Worm (Caenorhabditis elegans) whole organism, young adult: ENCODE measurements around the gene Y46G5A.47.

ENCODE experiments used
- bed-1 ChIP-seq: fragments of 200-800 bp; sonication (Bioruptor generic); IDR thresholded peaks from 2 replicates; pipeline ENCODE4 v1.3.6; 2022; ENCODE audit warnings: missing genetic modification reagents, missing genetic modification characterization, missing compliant biosample characterization
- ceh-27 ChIP-seq: fragments of 200-800 bp; sonication (Bioruptor generic); optimal IDR thresholded peaks from 2 replicates; lab custom pipeline; 2018; ENCODE audit warnings: mild to moderate bottlenecking, missing genetic modification characterization, moderate library complexity, missing compliant biosample characterization
- fkh-3 ChIP-seq: sonication (generic microtip); optimal IDR thresholded peaks from 2 replicates; lab custom pipeline; 2016; ENCODE audit warnings: mild to moderate bottlenecking, missing genetic modification characterization, missing compliant biosample characterization
- gei-17 ChIP-seq: fragments of 200-800 bp; sonication (Bioruptor generic); optimal IDR thresholded peaks from 2 replicates; lab custom pipeline; 2018; ENCODE audit warnings: mild to moderate bottlenecking, missing genetic modification characterization, missing compliant biosample characterization

DNA sequence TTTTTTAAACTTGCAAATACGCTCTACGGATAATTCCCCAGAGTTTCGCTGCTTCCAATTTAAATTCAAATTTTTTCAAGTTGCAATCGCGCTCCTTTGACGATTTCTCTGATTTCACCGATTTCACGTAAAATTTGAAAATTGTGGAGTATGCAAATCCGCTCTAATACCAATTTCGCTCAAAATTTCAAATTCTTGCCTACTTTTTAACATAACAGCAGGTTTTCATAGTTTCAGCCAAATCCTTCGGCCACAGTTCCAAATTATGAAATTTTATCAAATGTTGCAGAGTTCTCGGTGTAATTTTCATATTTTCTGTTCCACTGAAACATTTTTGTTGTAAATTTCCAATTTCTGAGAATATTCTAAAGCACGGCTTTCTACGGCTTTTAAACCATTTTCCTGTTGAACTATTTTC lies 17.3 kb downstream of the Y46G5A.47 start, which contains the start of gene alkb-7:
- TF ChIP-seq gei-17 (GFP tag; lab: Kevin White, UChicago) (no peak), ceh-27 (GFP tag; lab: Kevin White, UChicago) (no peak), bed-1 (GFP tag; lab: Robert Waterston, UW) (no peak), fkh-3 (tag; lab: Kevin White, UChicago) (no peak)
